Fruit fly (Drosophila melanogaster) whole organism, prepupa: Measurements from ENCODE around the gene CG33303.

Source experiments
- CG10631 ChIP-seq: fragments of 200-800 bp; sonication (Bioruptor generic); optimal IDR thresholded peaks from 2 replicates; lab custom pipeline; 2016; ENCODE audit warnings: missing biosample characterization, missing genetic modification characterization
- CG11762 ChIP-seq: fragments of 200-800 bp; sonication (Bioruptor generic); optimal IDR thresholded peaks from 3 replicates; lab custom pipeline; 2016; ENCODE audit warnings: missing biosample characterization, missing genetic modification characterization; ENCODE audit not compliant: insufficient read depth
- CG1621 ChIP-seq: fragments of 200-800 bp; sonication (Bioruptor generic); optimal IDR thresholded peaks from 3 replicates; lab custom pipeline; 2018; ENCODE audit warnings: missing biosample characterization, mild to moderate bottlenecking, missing genetic modification characterization
- CG6854 ChIP-seq: fragments of 200-800 bp; sonication (Bioruptor generic); optimal IDR thresholded peaks from 2 replicates; lab custom pipeline; 2017; ENCODE audit warnings: missing biosample characterization, mild to moderate bottlenecking, missing genetic modification characterization
- Eip75B ChIP-seq: fragments of 200-800 bp; sonication (Bioruptor generic); optimal IDR thresholded peaks from 3 replicates; lab custom pipeline; 2016; ENCODE audit warnings: missing biosample characterization, missing genetic modification characterization
- Eip78C ChIP-seq: fragments of 200-800 bp; sonication (Bioruptor generic); peaks from one replicate; lab custom pipeline; 2016; ENCODE audit warnings: missing biosample characterization, missing genetic modification characterization
- Gug ChIP-seq: fragments of 200-800 bp; sonication (Bioruptor generic); IDR thresholded peaks from 2 replicates; pipeline ENCODE4 v1.3.6; 2022; ENCODE audit warnings: missing biosample characterization, missing genetic modification characterization
- esn ChIP-seq: fragments of 200-800 bp; sonication (Bioruptor generic); optimal IDR thresholded peaks from 2 replicates; lab custom pipeline; 2016; ENCODE audit warnings: missing biosample characterization, mild to moderate bottlenecking, missing genetic modification characterization, moderate library complexity
- fkh ChIP-seq: fragments of 200-800 bp; sonication (Bioruptor generic); optimal IDR thresholded peaks from 3 replicates; lab custom pipeline; 2017; ENCODE audit warnings: missing biosample characterization, mild to moderate bottlenecking, missing genetic modification characterization, moderate library complexity

- TF ChIP-seq CG11762 (GFP tag; lab: Kevin White, UChicago) (no peak), CG1621 (no peak), Eip78C (GFP tag; lab: Kevin White, UChicago) (peak; percentile 73), CG6854 (GFP tag; lab: Kevin White, UChicago) (no peak), fkh (peak; percentile 47), esn (GFP tag; lab: Kevin White, UChicago) (peak; percentile 66), CG10631 (GFP tag; lab: Kevin White, UChicago) (no peak), Eip75B (GFP tag; lab: Kevin White, UChicago) (peak; percentile 67), Gug (no peak)
Measured at dm6 chr2L:10387869-10388726, 12.5 kb upstream of the CG33303 start, which contains the start of gene da.
